ENCODE assay signal across 4 fruit fly cellular contexts in the genomic region with DNA sequence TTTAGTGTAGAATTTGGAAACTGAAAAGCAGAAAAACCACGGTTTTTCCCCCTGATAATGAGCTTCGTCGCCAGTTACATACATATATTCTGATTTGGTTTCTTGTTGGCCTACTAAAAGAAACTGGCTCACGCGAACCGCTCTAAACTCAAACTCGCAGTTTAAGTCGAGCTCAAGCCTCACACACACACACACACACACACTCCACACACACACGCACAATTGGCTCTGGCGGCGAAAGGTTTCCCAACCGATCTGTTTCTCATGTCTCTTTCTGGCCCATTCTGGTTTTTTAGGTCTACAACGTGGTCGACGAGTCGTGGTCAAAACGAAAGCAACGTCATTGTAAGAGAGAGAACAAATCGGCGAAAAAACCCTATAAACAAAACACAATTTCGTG.
TF ChIP-seq lines count a peak whose summit lies in the region.

No protein-coding gene starts in this region.

- no peak for TF ChIP-seq CTCF in whole organism, embryonic (GFP tag; optimal IDR thresholded peaks at IDR 0.05; lab: Kevin White, UChicago)

TF ChIP-seq in whole organism, embryonic, 481 proteins besides CTCF, POLR2A, EP300 and RAD21:
- TF ChIP-seq ewg (GFP tag; optimal IDR thresholded peaks at IDR 0.05; lab: Kevin White, UChicago) (no peak), tx (GFP tag; optimal IDR thresholded peaks at IDR 0.05; lab: Kevin White, UChicago) (no peak), CG2712 (tag; optimal IDR thresholded peaks at IDR 0.05; lab: Kevin White, UChicago) (no peak), HLH4C (GFP tag; IDR thresholded peaks at IDR 0.05; lab: Robert Waterston, UW; ENCODE audit: partially characterized antibody) (no peak), kni (GFP tag; optimal IDR thresholded peaks at IDR 0.05; lab: Kevin White, UChicago) (peak; percentile 45), CG8089 (GFP tag; optimal IDR thresholded peaks at IDR 0.05; lab: Kevin White, UChicago) (no peak), cg (GFP tag; optimal IDR thresholded peaks at IDR 0.05; lab: Kevin White, UChicago) (peak; percentile 64), cwo (GFP tag; optimal IDR thresholded peaks at IDR 0.05; lab: Kevin White, UChicago) (no peak), CG12769 (tag; optimal IDR thresholded peaks at IDR 0.05; lab: Kevin White, UChicago) (peak; percentile 36), chinmo (GFP tag; IDR thresholded peaks at IDR 0.05; lab: Robert Waterston, UW; ENCODE audit: partially characterized antibody) (0 out of 4 replicates have a peak, but pooled peaks have one; percentile 9), z (GFP tag; IDR thresholded peaks at IDR 0.05; lab: Robert Waterston, UW) (peak; percentile 66; the same call in 1 of the 3 replicates), CG1602 (GFP tag; optimal IDR thresholded peaks at IDR 0.05; lab: Kevin White, UChicago) (no peak), Med (GFP tag; lab: Kevin White, UChicago) (peak; percentile 30), HmgZ (tag; optimal IDR thresholded peaks at IDR 0.05; lab: Kevin White, UChicago) (no peak), Opbp (GFP tag; IDR thresholded peaks at IDR 0.05; lab: Robert Waterston, UW; ENCODE audit: partially characterized antibody) (no peak), CG14441 (GFP tag; IDR thresholded peaks at IDR 0.05; lab: Robert Waterston, UW) (no peak)

TF ChIP-seq in whole organism, prepupa, 60 proteins besides CTCF, POLR2A, EP300 and RAD21:
- TF ChIP-seq dsx (GFP tag; optimal IDR thresholded peaks at IDR 0.05; lab: Kevin White, UChicago; ENCODE audit: poor library complexity, severe bottlenecking) (peak; percentile 26), CG6163 (GFP tag; IDR thresholded peaks at IDR 0.05; lab: Robert Waterston, UW) (no peak), CG8632 (GFP tag; optimal IDR thresholded peaks at IDR 0.05; lab: Kevin White, UChicago) (no peak), Eip78C (GFP tag; lab: Kevin White, UChicago) (no peak), CG1621 (tag; optimal IDR thresholded peaks at IDR 0.05; lab: Kevin White, UChicago) (no peak), ss (GFP tag; optimal IDR thresholded peaks at IDR 0.05; lab: Kevin White, UChicago) (peak in 1 of 2 experiments; percentile 22), Eip93F (GFP tag; optimal IDR thresholded peaks at IDR 0.05; lab: Kevin White, UChicago) (no peak)

TF ChIP-seq in whole organism, pupa, 21 proteins besides CTCF, POLR2A, EP300 and RAD21:
- TF ChIP-seq fd96Ca (GFP tag; IDR thresholded peaks at IDR 0.05; lab: Robert Waterston, UW): no peak
- peak; percentile 4 for TF ChIP-seq EcR (GFP tag; optimal IDR thresholded peaks at IDR 0.05; lab: Kevin White, UChicago)

TF ChIP-seq in whole organism, wandering third instar larva, 38 proteins besides CTCF, POLR2A, EP300 and RAD21:
- TF ChIP-seq Rel (GFP tag; optimal IDR thresholded peaks at IDR 0.05; lab: Kevin White, UChicago): no peak
- peak; percentile 4 for TF ChIP-seq Rel (tag; optimal IDR thresholded peaks at IDR 0.05; lab: Kevin White, UChicago)
- TF ChIP-seq Jra (GFP tag; optimal IDR thresholded peaks at IDR 0.05; lab: Kevin White, UChicago): no peak
- no peak for TF ChIP-seq CG32264 (GFP tag; optimal IDR thresholded peaks at IDR 0.05; lab: Kevin White, UChicago)
- TF ChIP-seq dmrt93B (GFP tag; optimal IDR thresholded peaks at IDR 0.05; lab: Kevin White, UChicago): no peak
- no peak for TF ChIP-seq N (GFP tag; optimal IDR thresholded peaks at IDR 0.05; lab: Kevin White, UChicago)
- peak; percentile 40 for TF ChIP-seq Dfd (GFP tag; optimal IDR thresholded peaks at IDR 0.05; lab: Kevin White, UChicago)
- no peak for TF ChIP-seq psq (GFP tag; optimal IDR thresholded peaks at IDR 0.05; lab: Kevin White, UChicago)
- no peak for TF ChIP-seq jim (GFP tag; optimal IDR thresholded peaks at IDR 0.05; lab: Kevin White, UChicago)
TF ChIP-seq in whole organism, wandering third instar larva: peak in this region for 2.
